Fruit fly (Drosophila melanogaster) whole organism, embryonic: ENCODE data around the gene Usf.
A peak's percentile ranks its signal among the peaks of the same experiment; 100 is the strongest.

Experiments used
- CG11085 ChIP-seq: fragments of 200-800 bp; sonication (Bioruptor generic); IDR thresholded peaks from 2 replicates; pipeline ENCODE4 v1.3.6; 2022; ENCODE audit warnings: missing biosample characterization, missing genetic modification characterization
- CG11504 ChIP-seq: fragments of 200-800 bp; sonication (Bioruptor generic); optimal IDR thresholded peaks from 3 replicates; lab custom pipeline; 2019; ENCODE audit warnings: missing biosample characterization, mild to moderate bottlenecking, missing genetic modification characterization, moderate library complexity
- CG12155 ChIP-seq: fragments of 200-800 bp; sonication (Bioruptor generic); optimal IDR thresholded peaks from 3 replicates; lab custom pipeline; 2016; ENCODE audit warnings: missing biosample characterization, missing genetic modification characterization
- CG12299 ChIP-seq: fragments of 200-800 bp; sonication (Bioruptor generic); optimal IDR thresholded peaks from 2 replicates; lab custom pipeline; 2018; ENCODE audit warnings: missing biosample characterization, mild to moderate bottlenecking, missing genetic modification characterization
- CG1233 ChIP-seq: fragments of 200-800 bp; sonication (Bioruptor generic); optimal IDR thresholded peaks from 4 replicates; lab custom pipeline; 2018; ENCODE audit warnings: missing biosample characterization, mild to moderate bottlenecking, missing genetic modification characterization
- CG12942 ChIP-seq: fragments of 200-800 bp; sonication (Bioruptor generic); optimal IDR thresholded peaks from 3 replicates; lab custom pipeline; 2016; ENCODE audit warnings: missing biosample characterization, missing genetic modification characterization
- CG15696 ChIP-seq: fragments of 200-800 bp; sonication (Bioruptor generic); optimal IDR thresholded peaks from 2 replicates; lab custom pipeline; 2019; ENCODE audit warnings: missing biosample characterization, mild to moderate bottlenecking, missing genetic modification characterization, moderate library complexity
- CG18262 ChIP-seq: fragments of 200-800 bp; optimal IDR thresholded peaks from 3 replicates; lab custom pipeline; 2019; ENCODE audit warnings: missing biosample characterization, mild to moderate bottlenecking, missing genetic modification characterization, moderate library complexity
- CG18599 ChIP-seq: fragments of 200-800 bp; sonication (Bioruptor generic); optimal IDR thresholded peaks from 3 replicates; lab custom pipeline; 2017; ENCODE audit warnings: missing biosample characterization, missing genetic modification characterization, mild to moderate bottlenecking, moderate library complexity, missing genetic modification reagents
- CG2712 ChIP-seq: fragments of 200-800 bp; optimal IDR thresholded peaks from 3 replicates; lab custom pipeline; 2019; ENCODE audit warnings: missing biosample characterization, mild to moderate bottlenecking, missing genetic modification characterization, moderate library complexity
- CG32767 ChIP-seq: fragments of 200-800 bp; sonication (Bioruptor generic); IDR thresholded peaks from 2 replicates; pipeline ENCODE4 v1.3.6; 2022; ENCODE audit warnings: missing biosample characterization, missing genetic modification characterization
- CG3838 ChIP-seq: fragments of 200-800 bp; sonication (Bioruptor generic); optimal IDR thresholded peaks from 3 replicates; lab custom pipeline; 2016; ENCODE audit warnings: missing biosample characterization, missing genetic modification characterization
- CG4282 ChIP-seq: fragments of 200-800 bp; sonication (Bioruptor generic); optimal IDR thresholded peaks from 2 replicates; lab custom pipeline; 2016; ENCODE audit warnings: missing biosample characterization, missing genetic modification characterization
- CG4617 ChIP-seq: fragments of 200-800 bp; sonication (Bioruptor generic); optimal IDR thresholded peaks from 3 replicates; lab custom pipeline; 2016; ENCODE audit warnings: missing biosample characterization, missing genetic modification characterization, borderline replicate concordance
- CG4707 ChIP-seq: fragments of 200-800 bp; sonication (Bioruptor generic); optimal IDR thresholded peaks from 2 replicates; lab custom pipeline; 2018; ENCODE audit warnings: missing biosample characterization, mild to moderate bottlenecking, missing genetic modification characterization, moderate library complexity
- CG6654 ChIP-seq: fragments of 200-800 bp; sonication (Bioruptor generic); optimal IDR thresholded peaks from 2 replicates; lab custom pipeline; 2017; ENCODE audit warnings: missing biosample characterization, mild to moderate bottlenecking, missing genetic modification characterization
- CG7372 ChIP-seq: fragments of 200-800 bp; sonication (Bioruptor generic); IDR thresholded peaks from 2 replicates; pipeline ENCODE4 v1.3.6; 2022; ENCODE audit warnings: missing biosample characterization, missing genetic modification characterization
- CG8290 ChIP-seq, 3 experiments: fragments of 200-800 bp; sonication (Bioruptor generic); optimal IDR thresholded peaks; 2 replicates each; lab custom pipeline; 2016 to 2019; ENCODE audit warnings: missing biosample characterization in 3 of 3, missing genetic modification characterization in 3 of 3, mild to moderate bottlenecking in 2 of 3, moderate library complexity in 1 of 3
- CG8359 ChIP-seq: fragments of 200-800 bp; sonication (Bioruptor generic); optimal IDR thresholded peaks from 2 replicates; lab custom pipeline; 2017; ENCODE audit warnings: missing biosample characterization, mild to moderate bottlenecking, missing genetic modification characterization, borderline replicate concordance
- CTCF ChIP-seq: fragments of 200-800 bp; sonication (Bioruptor generic); optimal IDR thresholded peaks from 2 replicates; lab custom pipeline; 2017; ENCODE audit warnings: missing biosample characterization, mild to moderate bottlenecking, missing genetic modification characterization, moderate library complexity
- Dll ChIP-seq: fragments of 200-800 bp; sonication (Bioruptor generic); IDR thresholded peaks from 4 replicates; pipeline ENCODE4 v1.3.6; 2022; ENCODE audit warnings: missing biosample characterization, missing genetic modification characterization; ENCODE audit not compliant: partially characterized antibody
- Doc3 ChIP-seq: fragments of 200-800 bp; sonication (Bioruptor generic); IDR thresholded peaks from 3 replicates; pipeline ENCODE4 v1.3.6; 2022; ENCODE audit warnings: missing biosample characterization, missing genetic modification characterization; ENCODE audit not compliant: partially characterized antibody
- E2f2 ChIP-seq: fragments of 200-800 bp; sonication (Bioruptor generic); IDR thresholded peaks from 2 replicates; pipeline ENCODE4 v1.3.6; 2022; ENCODE audit warnings: missing biosample characterization, missing genetic modification characterization
- Fer2 ChIP-seq: fragments of 200-800 bp; sonication (Bioruptor generic); optimal IDR thresholded peaks from 2 replicates; lab custom pipeline; 2018; ENCODE audit warnings: missing biosample characterization, mild to moderate bottlenecking, missing genetic modification characterization, moderate library complexity
- GATAe ChIP-seq: fragments of 200-800 bp; sonication (Bioruptor generic); conservative IDR thresholded peaks from 2 replicates; pipeline ENCODE4 v1.3.6; 2022; ENCODE audit warnings: missing biosample characterization, missing genetic modification characterization
- Gsc ChIP-seq: fragments of 200-800 bp; sonication (Bioruptor generic); IDR thresholded peaks from 2 replicates; pipeline ENCODE4 v1.3.6; 2022; ENCODE audit warnings: missing biosample characterization, missing genetic modification characterization
- H2.0 ChIP-seq: fragments of 200-800 bp; sonication (Bioruptor generic); IDR thresholded peaks from 2 replicates; pipeline ENCODE4 v1.3.6; 2022; ENCODE audit warnings: missing biosample characterization, missing genetic modification characterization
- HLHmδ ChIP-seq: fragments of 200-800 bp; sonication (Bioruptor generic); optimal IDR thresholded peaks from 2 replicates; lab custom pipeline; 2018; ENCODE audit warnings: missing biosample characterization, mild to moderate bottlenecking, missing genetic modification characterization, moderate library complexity
- Kr ChIP-seq: fragments of 200-800 bp; sonication (Bioruptor generic); optimal IDR thresholded peaks from 2 replicates; lab custom pipeline; 2017; ENCODE audit warnings: missing biosample characterization, mild to moderate bottlenecking, missing genetic modification characterization
- MTF-1 ChIP-seq: fragments of 200-800 bp; sonication (Bioruptor generic); optimal IDR thresholded peaks from 2 replicates; lab custom pipeline; 2018; ENCODE audit warnings: missing biosample characterization, mild to moderate bottlenecking, missing genetic modification characterization, borderline replicate concordance
- PHDP ChIP-seq: fragments of 200-800 bp; sonication (Bioruptor generic); optimal IDR thresholded peaks from 3 replicates; lab custom pipeline; 2018; ENCODE audit warnings: missing biosample characterization, mild to moderate bottlenecking, missing genetic modification characterization, moderate library complexity
- abd-A ChIP-seq: fragments of 200-800 bp; sonication (Bioruptor generic); optimal IDR thresholded peaks from 3 replicates; lab custom pipeline; 2019; ENCODE audit warnings: missing biosample characterization, mild to moderate bottlenecking, missing genetic modification characterization, moderate library complexity
- ac ChIP-seq: fragments of 200-800 bp; sonication (Bioruptor generic); optimal IDR thresholded peaks from 3 replicates; lab custom pipeline; 2017; ENCODE audit warnings: missing biosample characterization, mild to moderate bottlenecking, missing genetic modification characterization
- amos ChIP-seq: fragments of 200-800 bp; sonication (Bioruptor generic); IDR thresholded peaks from 2 replicates; pipeline ENCODE4 v1.3.6; 2022; ENCODE audit warnings: missing biosample characterization, missing genetic modification characterization; ENCODE audit not compliant: partially characterized antibody
- aop ChIP-seq: fragments of 200-800 bp; sonication (Bioruptor generic); IDR thresholded peaks from 2 replicates; pipeline ENCODE4 v1.3.6; 2022; ENCODE audit warnings: missing biosample characterization, missing genetic modification characterization
- bab2 ChIP-seq: fragments of 200-800 bp; sonication (Bioruptor generic); optimal IDR thresholded peaks from 2 replicates; lab custom pipeline; 2016; ENCODE audit warnings: missing biosample characterization, missing genetic modification characterization
- chif ChIP-seq, 2 experiments: fragments of 200-800 bp; sonication (Bioruptor generic); optimal IDR thresholded peaks; 3 replicates each; lab custom pipeline; 2016; ENCODE audit warnings: missing biosample characterization in 2 of 2, missing genetic modification characterization in 2 of 2
- ci ChIP-seq: fragments of 200-800 bp; sonication (Bioruptor generic); IDR thresholded peaks from 3 replicates; pipeline ENCODE4 v1.3.6; 2022; ENCODE audit warnings: missing biosample characterization, missing genetic modification characterization
- dpn ChIP-seq, 2 experiments: fragments of 200-800 bp; sonication (Bioruptor generic); optimal IDR thresholded peaks; 3 replicates each; lab custom pipeline; 2016; ENCODE audit warnings: missing biosample characterization in 2 of 2, missing genetic modification characterization in 2 of 2
- odd ChIP-seq: fragments of 200-800 bp; sonication (Bioruptor generic); optimal IDR thresholded peaks from 2 replicates; lab custom pipeline; 2017; ENCODE audit warnings: missing biosample characterization, mild to moderate bottlenecking, missing genetic modification characterization
- sc ChIP-seq, 3 experiments: fragments of >200 bp in 2 of 3; fragments of 200-800 bp in 1 of 3; sonication (Bioruptor generic) in 1 of 3; optimal IDR thresholded peaks; 2 replicates in 2 of 3; 3 replicates in 1 of 3; lab custom pipeline; 2017; ENCODE audit warnings: mild to moderate bottlenecking in 1 of 3, missing biosample characterization in 1 of 3, missing genetic modification characterization in 1 of 3, missing genetic modification reagents in 1 of 3
- sim ChIP-seq: fragments of 200-800 bp; sonication (Bioruptor generic); IDR thresholded peaks from 2 replicates; pipeline ENCODE4 v1.3.6; 2022; ENCODE audit warnings: missing biosample characterization, missing genetic modification characterization
- slp2 ChIP-seq: fragments of 200-800 bp; sonication (Bioruptor generic); optimal IDR thresholded peaks from 2 replicates; lab custom pipeline; 2016; ENCODE audit warnings: missing biosample characterization, missing genetic modification characterization
- sna ChIP-seq: fragments of 200-800 bp; sonication (Bioruptor generic); IDR thresholded peaks from 2 replicates; pipeline ENCODE4 v1.3.6; 2022; ENCODE audit warnings: missing biosample characterization, missing genetic modification characterization; ENCODE audit not compliant: partially characterized antibody
- sug ChIP-seq: fragments of 200-800 bp; optimal IDR thresholded peaks from 2 replicates; lab custom pipeline; 2019; ENCODE audit warnings: missing biosample characterization, mild to moderate bottlenecking, missing genetic modification characterization, moderate library complexity
- ttk ChIP-seq: fragments of 200-800 bp; sonication (Bioruptor generic); IDR thresholded peaks from 2 replicates; pipeline ENCODE4 v2.1.2; 2022; ENCODE audit warnings: missing biosample characterization, missing genetic modification characterization
- vfl ChIP-seq: fragments of 200-800 bp; sonication (Bioruptor generic); optimal IDR thresholded peaks from 2 replicates; lab custom pipeline; 2016; ENCODE audit warnings: missing biosample characterization, missing genetic modification characterization
- vnd ChIP-seq: fragments of 200-800 bp; sonication (Bioruptor generic); IDR thresholded peaks from 3 replicates; pipeline ENCODE4 v1.3.6; 2022; ENCODE audit warnings: missing biosample characterization, missing genetic modification characterization; ENCODE audit not compliant: partially characterized antibody
- wdn ChIP-seq: fragments of 200-800 bp; sonication (Bioruptor generic); IDR thresholded peaks from 2 replicates; pipeline ENCODE4 v1.3.6; 2022; ENCODE audit warnings: missing biosample characterization, missing genetic modification characterization
- zfh1 ChIP-seq: fragments of 200-800 bp; sonication (Bioruptor generic); IDR thresholded peaks from 3 replicates; pipeline ENCODE4 v1.3.6; 2022; ENCODE audit warnings: missing biosample characterization, missing genetic modification characterization

Gene Usf

dm6 chrX:4534002-4534401 is 14.6 kb downstream of the Usf start (continued):
- TF ChIP-seq Dll (GFP tag; lab: Robert Waterston, UW) (peak; percentile 70; the same call in 3 of the 4 replicates), H2.0 (no peak), CG11504 (tag; lab: Kevin White, UChicago) (no peak), wdn (GFP tag; lab: Robert Waterston, UW) (no peak), ttk (GFP tag; lab: Robert Waterston, UW) (no peak), vfl (no peak), MTF-1 (GFP tag; lab: Kevin White, UChicago) (no peak), bab2 (no peak), CG12299 (no peak), CG3838 (GFP tag; lab: Kevin White, UChicago) (no peak), slp2 (GFP tag; lab: Kevin White, UChicago) (no peak), CG8359 (no peak), CG18262 (tag; lab: Kevin White, UChicago) (no peak), Fer2 (tag; lab: Kevin White, UChicago) (no peak), CTCF (GFP tag; lab: Kevin White, UChicago) (no peak), CG6654 (GFP tag; lab: Kevin White, UChicago) (no peak), zfh1 (GFP tag; lab: Robert Waterston, UW) (no peak), Doc3 (GFP tag; lab: Robert Waterston, UW) (0 out of 3 replicates have a peak, but pooled peaks have one; percentile 28), vnd (GFP tag; lab: Robert Waterston, UW) (peak; percentile 43; the same call in 1 of the 3 replicates), sim (GFP tag; lab: Robert Waterston, UW) (no peak), sna (GFP tag; lab: Robert Waterston, UW) (peak; percentile 39; the same call in 1 of the 2 replicates), CG8290 (GFP tag; optimal IDR thresholded peaks at IDR 0.05; lab: Kevin White, UChicago) (peak; percentile 10), CG8290 (tag; optimal IDR thresholded peaks at IDR 0.05; lab: Kevin White, UChicago) (no peak), sc (optimal IDR thresholded peaks at IDR 0.05; lab: Kevin White, UChicago) (no peak), sc (GFP tag; optimal IDR thresholded peaks at IDR 0.05; lab: Kevin White, UChicago) (no peak), dpn (GFP tag; optimal IDR thresholded peaks at IDR 0.05; lab: Kevin White, UChicago) (no peak), CG4617 (GFP tag; lab: Kevin White, UChicago) (no peak), Kr (GFP tag; lab: Kevin White, UChicago) (no peak), CG7372 (no peak), sug (tag; lab: Kevin White, UChicago) (no peak), CG4282 (GFP tag; lab: Kevin White, UChicago) (no peak), PHDP (tag; lab: Kevin White, UChicago) (no peak)

dm6 chrX:4529909-4530308 is 18.7 kb downstream of the Usf start, which contains the start of gene CG3556:
TSS of gene CG3556 (plus strand) at chrX:4530231.
- TF ChIP-seq aop (GFP tag; lab: Robert Waterston, UW) (no peak), HLHmδ (GFP tag; lab: Kevin White, UChicago) (no peak), GATAe (GFP tag; lab: Robert Waterston, UW) (no peak), chif (GFP tag; optimal IDR thresholded peaks at IDR 0.05; lab: Kevin White, UChicago) (peak in 1 of 2 experiments; percentile 64), CG12942 (GFP tag; lab: Kevin White, UChicago) (peak; percentile 8), CG11085 (GFP tag; lab: Robert Waterston, UW) (no peak), CG32767 (no peak), Gsc (GFP tag; lab: Robert Waterston, UW) (no peak), vnd (GFP tag; lab: Robert Waterston, UW) (0 out of 3 replicates have a peak, but pooled peaks have one; percentile 34), CG18599 (GFP tag; lab: Kevin White, UChicago) (no peak), sc (optimal IDR thresholded peaks at IDR 0.05; lab: Kevin White, UChicago) (no peak), sc (GFP tag; optimal IDR thresholded peaks at IDR 0.05; lab: Kevin White, UChicago) (no peak), CG15696 (tag; lab: Kevin White, UChicago) (peak; percentile 3), ci (peak; percentile 88), CG12155 (GFP tag; lab: Kevin White, UChicago) (peak; percentile 4), CG4707 (no peak), amos (GFP tag; lab: Robert Waterston, UW) (peak; percentile 55; the same call in 1 of the 2 replicates), E2f2 (peak; percentile 94), CG1233 (GFP tag; lab: Kevin White, UChicago) (no peak), CG2712 (no peak), odd (GFP tag; lab: Kevin White, UChicago) (no peak), abd-A (tag; lab: Kevin White, UChicago) (no peak), ac (no peak)
